Fruit fly (Drosophila melanogaster) whole organism, pupa: Measurements from ENCODE around the gene CG4452.

Experiments
- CG12605 ChIP-seq: fragments of 200-800 bp; sonication (Bioruptor generic); IDR thresholded peaks from 2 replicates; pipeline ENCODE4 v1.3.6; 2022; ENCODE audit warnings: missing biosample characterization, missing genetic modification characterization
- CG13204 ChIP-seq: fragments of 200-800 bp; sonication (Bioruptor generic); optimal IDR thresholded peaks from 2 replicates; lab custom pipeline; 2018; ENCODE audit warnings: missing biosample characterization, mild to moderate bottlenecking, missing genetic modification characterization, moderate library complexity
- CG14655 ChIP-seq: fragments of 200-800 bp; sonication (Bioruptor generic); optimal IDR thresholded peaks from 3 replicates; lab custom pipeline; 2017; ENCODE audit warnings: mild to moderate bottlenecking, missing biosample characterization, missing genetic modification reagents, missing genetic modification characterization
- CG15710 ChIP-seq: fragments of 200-800 bp; sonication (Bioruptor generic); optimal IDR thresholded peaks from 2 replicates; lab custom pipeline; 2018; ENCODE audit warnings: missing biosample characterization, mild to moderate bottlenecking, missing genetic modification characterization, moderate library complexity
- CG17806 ChIP-seq: fragments of 200-800 bp; sonication (Bioruptor generic); optimal IDR thresholded peaks from 2 replicates; lab custom pipeline; 2018; ENCODE audit warnings: missing biosample characterization, mild to moderate bottlenecking, missing genetic modification characterization, moderate library complexity
- CG4496 ChIP-seq: fragments of 200-800 bp; sonication (Bioruptor generic); IDR thresholded peaks from 3 replicates; pipeline ENCODE4 v1.3.6; 2022; ENCODE audit warnings: missing biosample characterization, missing genetic modification characterization
- CG8159 ChIP-seq: fragments of 200-800 bp; sonication (Bioruptor generic); optimal IDR thresholded peaks from 3 replicates; lab custom pipeline; 2018; ENCODE audit warnings: missing biosample characterization, mild to moderate bottlenecking, missing genetic modification characterization, moderate library complexity
- CG8301 ChIP-seq: fragments of 200-800 bp; sonication (Bioruptor generic); optimal IDR thresholded peaks from 2 replicates; lab custom pipeline; 2018; ENCODE audit warnings: missing biosample characterization, mild to moderate bottlenecking, missing genetic modification characterization
- EcR ChIP-seq: fragments of 200-800 bp; sonication (Bioruptor generic); optimal IDR thresholded peaks from 3 replicates; lab custom pipeline; 2019; ENCODE audit warnings: missing biosample characterization, missing genetic modification characterization, mild to moderate bottlenecking, moderate library complexity, missing genetic modification reagents
- Ets98B ChIP-seq: fragments of 200-800 bp; sonication (Bioruptor generic); IDR thresholded peaks from 2 replicates; pipeline ENCODE4 v1.3.6; 2022; ENCODE audit warnings: missing biosample characterization, missing genetic modification characterization
- gl ChIP-seq: fragments of 200-800 bp; sonication (Bioruptor generic); optimal IDR thresholded peaks from 2 replicates; lab custom pipeline; 2018; ENCODE audit warnings: missing biosample characterization, mild to moderate bottlenecking, missing genetic modification characterization
- rn ChIP-seq: fragments of 200-800 bp; sonication (Bioruptor generic); IDR thresholded peaks from 2 replicates; pipeline ENCODE4 v1.3.6; 2022; ENCODE audit warnings: missing biosample characterization, missing genetic modification characterization

DNA sequence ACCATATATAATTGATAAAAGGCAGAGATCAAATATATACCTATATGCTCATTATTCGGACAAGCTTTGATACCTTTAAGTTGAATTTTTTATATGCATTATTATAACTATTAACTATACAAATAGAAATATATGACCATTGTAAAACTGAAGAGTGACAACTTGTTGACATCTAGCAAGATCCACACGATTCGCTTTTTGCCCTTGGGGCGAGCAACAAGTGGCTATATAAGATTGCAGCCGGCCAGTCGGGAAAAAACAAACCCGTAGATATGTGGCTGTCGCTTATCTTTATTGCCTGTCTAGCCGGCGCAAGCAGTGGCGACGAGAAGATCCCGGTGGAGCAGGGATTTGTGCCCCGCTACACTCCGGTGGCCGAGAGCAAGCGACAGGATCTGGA is 5.3 kb upstream of the CG4452 start, which contains the start of gene CG34456:
- peak; percentile 20 for TF ChIP-seq EcR (GFP tag; lab: Kevin White, UChicago)
- no peak for TF ChIP-seq Ets98B (GFP tag; lab: Robert Waterston, UW)
- TF ChIP-seq rn (GFP tag; lab: Robert Waterston, UW) = no peak
- TF ChIP-seq CG14655 (GFP tag; lab: Kevin White, UChicago) = no peak
- no peak for TF ChIP-seq CG8159
- TF ChIP-seq gl (tag; lab: Kevin White, UChicago) = no peak
- no peak for TF ChIP-seq CG12605 (GFP tag; lab: Robert Waterston, UW)
- TF ChIP-seq CG17806 (tag; lab: Kevin White, UChicago) = no peak
- TF ChIP-seq CG13204 (GFP tag; lab: Kevin White, UChicago) = no peak
- TF ChIP-seq CG4496 (GFP tag; lab: Robert Waterston, UW) = 0 out of 3 replicates have a peak, but pooled peaks have one; percentile 41
- TF ChIP-seq CG15710 (tag; lab: Kevin White, UChicago) = no peak
- no peak for TF ChIP-seq CG8301 (tag; lab: Kevin White, UChicago)
